Worm (Caenorhabditis elegans) whole organism, mixed stage, embryonic: Measurements from ENCODE around the gene srw-117.

Source experiments
- M03D4.4 ChIP-seq: sonication (generic microtip); optimal IDR thresholded peaks from 2 replicates; lab custom pipeline; 2017; ENCODE audit warnings: mild to moderate bottlenecking, missing genetic modification characterization, missing compliant biosample characterization
- bed-3 ChIP-seq: fragments of 200-800 bp; sonication (Bioruptor generic); optimal IDR thresholded peaks from 3 replicates; lab custom pipeline; 2018; ENCODE audit warnings: mild to moderate bottlenecking, missing genetic modification characterization, moderate library complexity, missing compliant biosample characterization
- blmp-1 ChIP-seq: fragments of 150-350 bp; optimal IDR thresholded peaks from 2 replicates; lab custom pipeline; 2014; ENCODE audit warnings: missing biosample characterization, missing genetic modification characterization
- ceh-39 ChIP-seq: fragments of 150-350 bp; optimal IDR thresholded peaks from 2 replicates; lab custom pipeline; 2014; ENCODE audit warnings: missing biosample characterization, missing genetic modification characterization
- ceh-43 ChIP-seq: fragments of 200-800 bp; sonication (Bioruptor generic); optimal IDR thresholded peaks from 2 replicates; lab custom pipeline; 2018; ENCODE audit warnings: mild to moderate bottlenecking, missing genetic modification characterization, moderate library complexity, missing compliant biosample characterization
- ceh-83 ChIP-seq: fragments of 200-800 bp; sonication (Bioruptor generic); optimal IDR thresholded peaks from 2 replicates; lab custom pipeline; 2018; ENCODE audit warnings: mild to moderate bottlenecking, missing genetic modification characterization, missing compliant biosample characterization
- ces-1 ChIP-seq: fragments of 150-350 bp; optimal IDR thresholded peaks from 2 replicates; lab custom pipeline; 2014; ENCODE audit warnings: missing biosample characterization, missing genetic modification reagents, missing genetic modification characterization
- cnd-1 ChIP-seq: fragments of 200-800 bp; sonication (Bioruptor generic); optimal IDR thresholded peaks from 2 replicates; lab custom pipeline; 2018; ENCODE audit warnings: mild to moderate bottlenecking, missing genetic modification characterization, missing compliant biosample characterization
- drap-1 ChIP-seq: fragments of 200-800 bp; sonication (Bioruptor generic); optimal IDR thresholded peaks from 3 replicates; lab custom pipeline; 2018; ENCODE audit warnings: mild to moderate bottlenecking, missing genetic modification characterization, missing compliant biosample characterization
- elt-1 ChIP-seq: sonication (generic microtip); optimal IDR thresholded peaks from 2 replicates; lab custom pipeline; 2017; ENCODE audit warnings: missing genetic modification characterization, mild to moderate bottlenecking, missing compliant biosample characterization, antibody characterized with exemption, moderate library complexity, borderline replicate concordance; ENCODE audit not compliant: insufficient read depth
- elt-3 ChIP-seq: fragments of 150-350 bp; optimal IDR thresholded peaks from 2 replicates; lab custom pipeline; 2014; ENCODE audit warnings: missing biosample characterization, missing genetic modification characterization
- flh-1 ChIP-seq: fragments of 200-800 bp; sonication (Bioruptor generic); optimal IDR thresholded peaks from 2 replicates; lab custom pipeline; 2018; ENCODE audit warnings: mild to moderate bottlenecking, missing genetic modification characterization, moderate library complexity, missing compliant biosample characterization
- ham-2 ChIP-seq: fragments of 200-800 bp; sonication (Bioruptor generic); optimal IDR thresholded peaks from 2 replicates; lab custom pipeline; 2018; ENCODE audit warnings: mild to moderate bottlenecking, missing genetic modification characterization, missing compliant biosample characterization
- hlh-1 ChIP-seq: fragments of 150-350 bp; optimal IDR thresholded peaks from 2 replicates; lab custom pipeline; 2014; ENCODE audit warnings: missing biosample characterization, missing genetic modification reagents, missing genetic modification characterization
- lin-13 ChIP-seq: fragments of 150-350 bp; optimal IDR thresholded peaks from 2 replicates; lab custom pipeline; 2014; ENCODE audit warnings: missing biosample characterization, missing genetic modification characterization
- lin-32 ChIP-seq: fragments of 200-800 bp; sonication (Bioruptor generic); optimal IDR thresholded peaks from 2 replicates; lab custom pipeline; 2018; ENCODE audit warnings: mild to moderate bottlenecking, missing genetic modification characterization, missing compliant biosample characterization
- lsy-2 ChIP-seq: fragments of 150-350 bp; optimal IDR thresholded peaks from 2 replicates; lab custom pipeline; 2014; ENCODE audit warnings: missing biosample characterization, missing genetic modification characterization
- mab-5 ChIP-seq: fragments of 150-350 bp; optimal IDR thresholded peaks from 2 replicates; lab custom pipeline; 2014; ENCODE audit warnings: missing biosample characterization, missing genetic modification characterization
- mep-1 ChIP-seq: fragments of 150-350 bp; optimal IDR thresholded peaks from 2 replicates; lab custom pipeline; 2017; ENCODE audit warnings: missing biosample characterization, missing genetic modification reagents, missing genetic modification characterization, inconsistent platforms
- mls-2 ChIP-seq: sonication (generic microtip); optimal IDR thresholded peaks from 2 replicates; lab custom pipeline; 2016; ENCODE audit warnings: mild to moderate bottlenecking, missing genetic modification characterization, moderate library complexity, missing compliant biosample characterization
- nhr-12 ChIP-seq: fragments of 150-350 bp; optimal IDR thresholded peaks from 2 replicates; lab custom pipeline; 2014; ENCODE audit warnings: missing biosample characterization, missing genetic modification characterization
- nhr-2 ChIP-seq: fragments of 150-350 bp; optimal IDR thresholded peaks from 2 replicates; lab custom pipeline; 2014; ENCODE audit warnings: missing biosample characterization, missing genetic modification characterization
- nhr-237 ChIP-seq: fragments of 150-350 bp; optimal IDR thresholded peaks from 2 replicates; lab custom pipeline; 2014; ENCODE audit warnings: missing biosample characterization, missing genetic modification characterization
- nhr-28 ChIP-seq: fragments of 150-350 bp; optimal IDR thresholded peaks from 2 replicates; lab custom pipeline; 2014; ENCODE audit warnings: missing biosample characterization, missing genetic modification characterization
- nhr-76 ChIP-seq: sonication (generic microtip); optimal IDR thresholded peaks from 2 replicates; lab custom pipeline; 2017; ENCODE audit warnings: missing biosample characterization, missing genetic modification characterization
- pha-4 ChIP-seq: fragments of 150-350 bp; optimal IDR thresholded peaks from 2 replicates; lab custom pipeline; 2018; ENCODE audit warnings: missing biosample characterization, missing genetic modification reagents, missing genetic modification characterization
- sem-2 ChIP-seq: fragments of 200-800 bp; sonication (Bioruptor generic); optimal IDR thresholded peaks from 2 replicates; lab custom pipeline; 2018; ENCODE audit warnings: mild to moderate bottlenecking, missing genetic modification characterization, missing compliant biosample characterization
- snpc-4 ChIP-seq: fragments of 150-350 bp; optimal IDR thresholded peaks from 2 replicates; lab custom pipeline; 2014; ENCODE audit warnings: missing biosample characterization, missing genetic modification characterization
- sptf-1 ChIP-seq: sonication (generic microtip); optimal IDR thresholded peaks from 2 replicates; lab custom pipeline; 2017; ENCODE audit warnings: mild to moderate bottlenecking, missing genetic modification characterization, moderate library complexity, missing compliant biosample characterization
- tbx-8 ChIP-seq: fragments of 200-800 bp; sonication (Bioruptor generic); optimal IDR thresholded peaks from 2 replicates; lab custom pipeline; 2018; ENCODE audit warnings: mild to moderate bottlenecking, missing genetic modification characterization, moderate library complexity, missing compliant biosample characterization
- unc-120 ChIP-seq: sonication (generic microtip); optimal IDR thresholded peaks from 2 replicates; lab custom pipeline; 2017; ENCODE audit warnings: missing genetic modification characterization, missing compliant biosample characterization; ENCODE audit not compliant: poor library complexity, severe bottlenecking
- unc-62 ChIP-seq: fragments of 150-350 bp; optimal IDR thresholded peaks from 2 replicates; lab custom pipeline; 2014; ENCODE audit warnings: missing biosample characterization, missing genetic modification reagents, missing genetic modification characterization
- ztf-11 ChIP-seq: fragments of 150-350 bp; optimal IDR thresholded peaks from 2 replicates; lab custom pipeline; 2014; ENCODE audit warnings: missing biosample characterization, missing genetic modification characterization

srw-117 gene

DNA sequence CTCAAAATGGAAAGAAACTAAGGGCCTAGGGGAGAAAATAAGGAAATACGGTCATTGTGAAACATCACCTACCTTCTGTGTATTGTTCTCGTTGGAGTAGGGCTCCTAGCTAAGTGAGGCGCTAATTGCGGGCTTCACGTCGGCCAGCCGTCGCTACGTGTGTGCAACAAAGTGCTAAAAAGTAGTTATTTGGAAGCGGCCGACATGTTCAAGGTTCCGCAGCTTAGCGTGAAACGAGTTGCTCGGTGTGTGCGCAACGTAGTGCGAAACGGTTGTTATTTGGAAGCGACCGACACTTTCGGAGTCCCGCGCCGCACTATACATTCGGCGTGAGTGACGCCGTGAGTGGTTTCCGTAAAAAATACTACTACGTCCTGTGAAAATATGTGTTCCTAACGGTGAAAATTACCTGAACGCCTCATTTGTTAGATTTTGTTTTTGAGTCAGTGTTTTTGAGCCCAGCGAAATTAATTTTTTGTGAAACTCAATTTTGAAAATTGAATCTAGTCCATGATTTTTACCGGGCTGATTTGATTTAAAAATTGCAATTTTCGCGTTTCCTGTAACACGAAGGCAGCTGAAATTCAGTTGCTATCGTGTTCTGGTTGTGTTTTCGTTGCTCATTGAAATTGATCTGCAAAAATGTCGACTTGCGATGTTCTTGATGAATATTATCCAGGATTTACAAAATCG, 11.8 kb downstream of the srw-117 start, which contains the start of gene srw-129:
srw-129 (plus strand) TSS at position 643 of the 693 bp plus-strand sequence.
- TF ChIP-seq nhr-2 (tag; lab: Kevin White, UChicago) (no peak), lin-32 (GFP tag; lab: Kevin White, UChicago) (no peak), nhr-76 (tag; lab: Kevin White, UChicago) (no peak), elt-1 (no peak), ces-1 (GFP tag; lab: Kevin White, UChicago) (no peak), lsy-2 (no peak), pha-4 (tag; lab: Kevin White, UChicago) (no peak), M03D4.4 (tag; lab: Kevin White, UChicago) (no peak), unc-62 (GFP tag; lab: Kevin White, UChicago) (no peak), ham-2 (GFP tag; lab: Kevin White, UChicago) (no peak), ceh-39 (tag; lab: Kevin White, UChicago) (no peak), ceh-83 (GFP tag; lab: Kevin White, UChicago) (no peak)
- TF ChIP-seq, all 35 proteins: peak for 0

DNA sequence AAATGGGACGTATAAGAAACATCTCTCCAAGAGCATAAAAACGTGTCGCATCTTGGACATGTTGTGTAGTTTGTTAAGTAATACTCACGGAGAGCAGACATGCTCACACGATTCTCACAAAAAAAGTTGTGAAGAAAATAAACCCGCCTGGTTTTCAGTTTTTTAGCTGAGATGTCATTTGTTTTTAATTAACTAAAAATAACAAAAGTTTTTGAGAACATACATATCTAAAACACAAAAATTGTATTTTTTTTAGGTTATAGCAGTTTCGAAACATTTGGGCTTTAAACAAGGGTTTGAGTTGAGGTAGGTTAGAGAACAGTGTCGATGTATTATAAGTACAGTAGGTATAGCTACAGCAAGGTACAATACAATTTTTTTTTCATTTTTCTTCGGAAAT, 18.5 kb downstream of the srw-117 start, which contains the start of gene srh-88:
srh-88 (minus strand) TSS at position 101 of the 400 bp plus-strand sequence.
- TF ChIP-seq M03D4.4 (tag; lab: Kevin White, UChicago), result no peak
- TF ChIP-seq nhr-12 (tag; lab: Kevin White, UChicago), result no peak
- TF ChIP-seq nhr-76 (tag; lab: Kevin White, UChicago), result no peak
- no peak for TF ChIP-seq mab-5 (tag; lab: Kevin White, UChicago)
- no peak for TF ChIP-seq flh-1 (GFP tag; lab: Kevin White, UChicago)
- TF ChIP-seq mep-1, result no peak
- no peak for TF ChIP-seq lin-32 (GFP tag; lab: Kevin White, UChicago)
- no peak for TF ChIP-seq sem-2 (GFP tag; lab: Kevin White, UChicago)
- no peak for TF ChIP-seq ceh-43
- TF ChIP-seq elt-1, result no peak
- no peak for TF ChIP-seq ceh-83 (GFP tag; lab: Kevin White, UChicago)
- no peak for TF ChIP-seq tbx-8 (GFP tag; lab: Kevin White, UChicago)
- TF ChIP-seq mls-2, result no peak
- no peak for TF ChIP-seq lsy-2
- no peak for TF ChIP-seq sptf-1 (tag; lab: Kevin White, UChicago)
- no peak for TF ChIP-seq nhr-2 (tag; lab: Kevin White, UChicago)
- TF ChIP-seq cnd-1 (tag; lab: Kevin White, UChicago), result no peak
- no peak for TF ChIP-seq drap-1 (GFP tag; lab: Kevin White, UChicago)
- TF ChIP-seq snpc-4 (tag; lab: Kevin White, UChicago), result no peak
- TF ChIP-seq ceh-39 (tag; lab: Kevin White, UChicago), result no peak
- TF ChIP-seq, all 35 proteins: peak for 0

DNA sequence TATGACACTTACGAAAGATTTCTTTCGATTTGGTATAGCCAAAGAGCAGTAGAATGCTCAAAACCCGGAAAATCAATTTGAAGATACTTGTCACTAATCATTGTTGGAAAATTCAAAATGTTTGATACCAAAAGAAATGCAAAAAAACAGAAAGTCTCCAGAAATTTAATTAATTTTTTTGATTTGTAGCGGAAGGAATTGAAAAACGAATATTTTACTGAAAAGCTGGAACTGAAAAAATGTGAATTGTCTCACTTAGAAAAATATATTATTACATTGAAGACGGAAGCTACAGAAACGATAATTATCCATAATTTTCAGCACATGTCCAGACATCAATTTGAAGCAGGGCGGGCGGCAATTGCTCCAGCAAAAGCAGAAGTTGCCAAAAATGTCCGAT, 20.3 kb downstream of the srw-117 start, which contains the start of gene srw-138:
srw-138 (minus strand) TSS at position 101 of the 400 bp plus-strand sequence.
- no peak for TF ChIP-seq mab-5 (tag; lab: Kevin White, UChicago)
- no peak for TF ChIP-seq nhr-28 (tag; lab: Kevin White, UChicago)
- no peak for TF ChIP-seq bed-3 (GFP tag; lab: Kevin White, UChicago)
- TF ChIP-seq unc-120 (tag; lab: Kevin White, UChicago), result no peak
- no peak for TF ChIP-seq ham-2 (GFP tag; lab: Kevin White, UChicago)
- TF ChIP-seq blmp-1 (tag; lab: Kevin White, UChicago), result no peak
- no peak for TF ChIP-seq pha-4 (tag; lab: Kevin White, UChicago)
- TF ChIP-seq cnd-1 (tag; lab: Kevin White, UChicago), result no peak
- no peak for TF ChIP-seq mep-1
- no peak for TF ChIP-seq elt-3 (tag; lab: Kevin White, UChicago)
- TF ChIP-seq lin-13 (tag; lab: Kevin White, UChicago), result no peak
- no peak for TF ChIP-seq lsy-2
- TF ChIP-seq hlh-1 (tag; lab: Kevin White, UChicago), result no peak
- TF ChIP-seq snpc-4 (tag; lab: Kevin White, UChicago), result no peak
- no peak for TF ChIP-seq M03D4.4 (tag; lab: Kevin White, UChicago)
- no peak for TF ChIP-seq sptf-1 (tag; lab: Kevin White, UChicago)
- no peak for TF ChIP-seq lin-32 (GFP tag; lab: Kevin White, UChicago)
- TF ChIP-seq ztf-11, result no peak
- no peak for TF ChIP-seq drap-1 (GFP tag; lab: Kevin White, UChicago)
- TF ChIP-seq nhr-237 (tag; lab: Kevin White, UChicago), result no peak
